Fruit fly (Drosophila melanogaster) whole organism, embryonic: Measurements from ENCODE around the gene Mer.

Experiments used
- CG10267 ChIP-seq: fragments of 200-800 bp; sonication (Bioruptor generic); optimal IDR thresholded peaks from 2 replicates; lab custom pipeline; 2018; ENCODE audit warnings: missing biosample characterization, mild to moderate bottlenecking, missing genetic modification characterization, moderate library complexity
- CG10543 ChIP-seq: fragments of 200-800 bp; sonication (Bioruptor generic); optimal IDR thresholded peaks from 3 replicates; lab custom pipeline; 2017; ENCODE audit warnings: missing biosample characterization, mild to moderate bottlenecking, missing genetic modification characterization, moderate library complexity
- CG11504 ChIP-seq: fragments of 200-800 bp; sonication (Bioruptor generic); optimal IDR thresholded peaks from 3 replicates; lab custom pipeline; 2019; ENCODE audit warnings: missing biosample characterization, mild to moderate bottlenecking, missing genetic modification characterization, moderate library complexity
- CG11723 ChIP-seq: fragments of 200-800 bp; sonication (Bioruptor generic); optimal IDR thresholded peaks from 2 replicates; lab custom pipeline; 2017; ENCODE audit warnings: missing biosample characterization, mild to moderate bottlenecking, missing genetic modification characterization
- CG12236 ChIP-seq: fragments of 200-800 bp; sonication (Bioruptor generic); optimal IDR thresholded peaks from 2 replicates; lab custom pipeline; 2016; ENCODE audit warnings: missing biosample characterization, missing genetic modification characterization
- CG12391 ChIP-seq: fragments of 200-800 bp; sonication (Bioruptor generic); optimal IDR thresholded peaks from 3 replicates; lab custom pipeline; 2018; ENCODE audit warnings: missing biosample characterization, mild to moderate bottlenecking, missing genetic modification characterization, moderate library complexity
- CG12769 ChIP-seq: fragments of 200-800 bp; sonication (Bioruptor generic); optimal IDR thresholded peaks from 2 replicates; lab custom pipeline; 2019; ENCODE audit warnings: missing biosample characterization, mild to moderate bottlenecking, missing genetic modification characterization, moderate library complexity
- CG17361 ChIP-seq: fragments of 200-800 bp; sonication (Bioruptor generic); IDR thresholded peaks from 3 replicates; pipeline ENCODE4 v1.3.6; 2022; ENCODE audit warnings: missing biosample characterization, missing genetic modification characterization
- CG18011 ChIP-seq: fragments of 200-800 bp; sonication (Bioruptor generic); optimal IDR thresholded peaks from 2 replicates; lab custom pipeline; 2017; ENCODE audit warnings: missing biosample characterization, missing genetic modification characterization, mild to moderate bottlenecking, moderate library complexity, missing genotype
- CG31388 ChIP-seq: fragments of 200-800 bp; sonication (Bioruptor generic); optimal IDR thresholded peaks from 2 replicates; lab custom pipeline; 2016; ENCODE audit warnings: missing biosample characterization, missing genetic modification characterization
- CG32767 ChIP-seq: fragments of 200-800 bp; sonication (Bioruptor generic); IDR thresholded peaks from 2 replicates; pipeline ENCODE4 v1.3.6; 2022; ENCODE audit warnings: missing biosample characterization, missing genetic modification characterization
- CG3726 ChIP-seq: fragments of 200-800 bp; sonication (Bioruptor generic); IDR thresholded peaks from 3 replicates; pipeline ENCODE4, ENCODE4 v1.3.6; 2022; ENCODE audit warnings: missing biosample characterization, missing genetic modification characterization
- CG3995 ChIP-seq: fragments of 200-800 bp; sonication (Bioruptor generic); optimal IDR thresholded peaks from 3 replicates; lab custom pipeline; 2016; ENCODE audit warnings: missing biosample characterization, missing genetic modification characterization
- CG5180 ChIP-seq: fragments of 200-800 bp; sonication (Bioruptor generic); optimal IDR thresholded peaks from 3 replicates; lab custom pipeline; 2017; ENCODE audit warnings: missing biosample characterization, missing genetic modification characterization, mild to moderate bottlenecking, moderate library complexity, missing genetic modification reagents
- CG7357 ChIP-seq: fragments of 200-800 bp; sonication (Bioruptor generic); IDR thresholded peaks from 3 replicates; pipeline ENCODE4 v1.3.6; 2022; ENCODE audit warnings: missing biosample characterization, missing genetic modification characterization
- CG7839 ChIP-seq: fragments of 200-800 bp; sonication (Bioruptor generic); optimal IDR thresholded peaks from 3 replicates; lab custom pipeline; 2018; ENCODE audit warnings: missing biosample characterization, mild to moderate bottlenecking, missing genetic modification characterization, moderate library complexity
- CG8944 ChIP-seq: fragments of 200-800 bp; sonication (Bioruptor generic); optimal IDR thresholded peaks from 3 replicates; lab custom pipeline; 2016; ENCODE audit warnings: missing biosample characterization, missing genetic modification characterization
- Deaf1 ChIP-seq: fragments of 200-800 bp; optimal IDR thresholded peaks from 3 replicates; lab custom pipeline; 2019; ENCODE audit warnings: missing biosample characterization, mild to moderate bottlenecking, missing genetic modification characterization, moderate library complexity
- Hmx ChIP-seq: fragments of 200-800 bp; sonication (Bioruptor generic); optimal IDR thresholded peaks from 2 replicates; lab custom pipeline; 2016; ENCODE audit warnings: missing biosample characterization, missing genetic modification characterization
- Hsf ChIP-seq: fragments of 200-800 bp; sonication (Bioruptor generic); optimal IDR thresholded peaks from 3 replicates; lab custom pipeline; 2016; ENCODE audit warnings: missing biosample characterization, missing genetic modification characterization
- Max ChIP-seq: fragments of 200-800 bp; sonication (Bioruptor generic); optimal IDR thresholded peaks from 2 replicates; lab custom pipeline; 2016; ENCODE audit warnings: missing biosample characterization, mild to moderate bottlenecking, missing genetic modification characterization
- Med ChIP-seq: fragments of 200-800 bp; sonication (Bioruptor generic); peaks from one replicate; lab custom pipeline; 2016; ENCODE audit warnings: missing biosample characterization, missing genetic modification characterization, mild to moderate bottlenecking, inconsistent platforms, moderate library complexity
- Pdp1 ChIP-seq, 2 experiments: fragments of 200-800 bp; sonication (Bioruptor generic); optimal IDR thresholded peaks; 3 replicates each; lab custom pipeline; 2016; ENCODE audit warnings: missing biosample characterization in 2 of 2, missing genetic modification characterization in 2 of 2, mild to moderate bottlenecking in 1 of 2, moderate library complexity in 1 of 2
- Ravus ChIP-seq: fragments of 200-800 bp; sonication (Bioruptor generic); IDR thresholded peaks from 2 replicates; pipeline ENCODE4 v1.3.6; 2022; ENCODE audit warnings: missing biosample characterization, missing genetic modification characterization
- Sin3A ChIP-seq: fragments of >200 bp; optimal IDR thresholded peaks from 2 replicates; lab custom pipeline; 2018
- Trl ChIP-seq, 3 experiments: fragments of >200 bp in 2 of 3; fragments of 200-800 bp in 1 of 3; sonication (Bioruptor generic) in 1 of 3; optimal IDR thresholded peaks; 2 replicates in 1 of 3; 3 replicates in 2 of 3; lab custom pipeline; 2016 to 2017; ENCODE audit warnings: missing biosample characterization in 1 of 3, missing genetic modification characterization in 1 of 3
- Vsx1 ChIP-seq: fragments of 200-800 bp; sonication (Bioruptor generic); optimal IDR thresholded peaks from 2 replicates; lab custom pipeline; 2017; ENCODE audit warnings: missing biosample characterization, mild to moderate bottlenecking, missing genetic modification characterization, missing genetic modification reagents
- YL-1 ChIP-seq: fragments of 200-800 bp; sonication (Bioruptor generic); optimal IDR thresholded peaks from 3 replicates; lab custom pipeline; 2017; ENCODE audit warnings: missing biosample characterization, mild to moderate bottlenecking, missing genetic modification characterization
- ac ChIP-seq: fragments of 200-800 bp; sonication (Bioruptor generic); optimal IDR thresholded peaks from 3 replicates; lab custom pipeline; 2017; ENCODE audit warnings: missing biosample characterization, mild to moderate bottlenecking, missing genetic modification characterization
- amos ChIP-seq: fragments of 200-800 bp; sonication (Bioruptor generic); IDR thresholded peaks from 2 replicates; pipeline ENCODE4 v1.3.6; 2022; ENCODE audit warnings: missing biosample characterization, missing genetic modification characterization; ENCODE audit not compliant: partially characterized antibody
- ato ChIP-seq: fragments of 200-800 bp; sonication (Bioruptor generic); IDR thresholded peaks from 2 replicates; pipeline ENCODE4 v1.3.6; 2022; ENCODE audit warnings: missing biosample characterization, missing genetic modification characterization; ENCODE audit not compliant: partially characterized antibody
- bigmax ChIP-seq: fragments of 200-800 bp; sonication (Bioruptor generic); optimal IDR thresholded peaks from 2 replicates; lab custom pipeline; 2018; ENCODE audit warnings: missing biosample characterization, mild to moderate bottlenecking, missing genetic modification characterization
- crol ChIP-seq: fragments of 200-800 bp; sonication (Bioruptor generic); IDR thresholded peaks from 2 replicates; pipeline ENCODE4 v1.3.6; 2022; ENCODE audit warnings: missing biosample characterization, missing genetic modification characterization
- fd96Cb ChIP-seq: fragments of 200-800 bp; sonication (Bioruptor generic); optimal IDR thresholded peaks from 2 replicates; lab custom pipeline; 2018; ENCODE audit warnings: missing biosample characterization, mild to moderate bottlenecking, missing genetic modification characterization, moderate library complexity
- gce ChIP-seq: fragments of 200-800 bp; sonication (Bioruptor generic); IDR thresholded peaks from 3 replicates; pipeline ENCODE4 v1.3.6; 2022; ENCODE audit warnings: missing biosample characterization, missing genetic modification characterization
- grau ChIP-seq: fragments of 200-800 bp; optimal IDR thresholded peaks from 3 replicates; lab custom pipeline; 2019; ENCODE audit warnings: missing biosample characterization, mild to moderate bottlenecking, missing genetic modification characterization, moderate library complexity
- gro ChIP-seq: fragments of 200-800 bp; sonication (Bioruptor generic); optimal IDR thresholded peaks from 2 replicates; lab custom pipeline; 2016; ENCODE audit warnings: missing biosample characterization, missing genetic modification characterization
- jigr1 ChIP-seq: fragments of 200-800 bp; sonication (Bioruptor generic); IDR thresholded peaks from 3 replicates; pipeline ENCODE4 v1.3.6; 2022; ENCODE audit warnings: missing biosample characterization, missing genetic modification characterization
- pfk ChIP-seq: fragments of 200-800 bp; sonication (Bioruptor generic); optimal IDR thresholded peaks from 2 replicates; lab custom pipeline; 2018; ENCODE audit warnings: missing biosample characterization, mild to moderate bottlenecking, missing genetic modification characterization, moderate library complexity
- salm ChIP-seq: fragments of 200-800 bp; sonication (Bioruptor generic); optimal IDR thresholded peaks from 2 replicates; lab custom pipeline; 2018; ENCODE audit warnings: missing biosample characterization, mild to moderate bottlenecking, missing genetic modification characterization
- sim ChIP-seq: fragments of 200-800 bp; sonication (Bioruptor generic); IDR thresholded peaks from 2 replicates; pipeline ENCODE4 v1.3.6; 2022; ENCODE audit warnings: missing biosample characterization, missing genetic modification characterization
- slp2 ChIP-seq: fragments of 200-800 bp; sonication (Bioruptor generic); optimal IDR thresholded peaks from 2 replicates; lab custom pipeline; 2016; ENCODE audit warnings: missing biosample characterization, missing genetic modification characterization
- twi ChIP-seq: fragments of 200-800 bp; optimal IDR thresholded peaks from 2 replicates; lab custom pipeline; 2019; ENCODE audit warnings: missing biosample characterization, mild to moderate bottlenecking, missing genetic modification characterization, moderate library complexity
- vnd ChIP-seq: fragments of 200-800 bp; sonication (Bioruptor generic); IDR thresholded peaks from 3 replicates; pipeline ENCODE4 v1.3.6; 2022; ENCODE audit warnings: missing biosample characterization, missing genetic modification characterization; ENCODE audit not compliant: partially characterized antibody
- wor ChIP-seq: fragments of 200-800 bp; sonication (Bioruptor generic); IDR thresholded peaks from 2 replicates; pipeline ENCODE4 v1.3.6; 2022; ENCODE audit warnings: missing biosample characterization, missing genetic modification characterization

Mer gene

DNA sequence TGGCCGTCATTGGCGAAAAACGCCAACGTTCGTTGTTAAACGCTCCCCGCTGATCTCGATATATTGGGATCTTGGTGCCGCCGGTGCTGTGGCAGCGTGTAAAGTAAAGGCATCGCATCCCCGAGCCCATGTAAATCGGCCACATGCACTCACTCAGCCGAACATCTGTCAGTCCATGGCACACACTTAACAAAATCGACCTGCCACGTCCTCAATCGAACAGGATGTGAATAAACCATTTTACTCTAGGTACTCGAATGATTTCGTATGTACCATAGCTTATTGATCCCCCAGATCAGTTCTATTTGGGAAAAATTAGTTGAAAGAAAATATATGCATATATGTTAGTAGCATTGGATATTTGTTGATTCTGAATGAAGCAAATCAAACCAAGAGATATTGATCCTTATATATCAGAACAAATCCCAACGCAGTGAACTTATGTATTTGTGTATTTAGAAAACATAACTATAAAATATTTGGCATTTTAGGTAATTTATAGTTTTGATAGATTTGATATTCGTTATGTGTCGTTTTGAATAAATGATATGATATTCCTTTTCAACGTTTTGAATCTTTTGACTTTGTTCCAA, 23.1 kb upstream of the Mer start (continued):
- TF ChIP-seq CG11723 (GFP tag; lab: Kevin White, UChicago), result no peak
- no peak for TF ChIP-seq CG12769
- TF ChIP-seq CG7357 (GFP tag; lab: Robert Waterston, UW), result no peak
- TF ChIP-seq YL-1 (GFP tag; lab: Kevin White, UChicago), result no peak
- no peak for TF ChIP-seq ato (GFP tag; lab: Robert Waterston, UW)
- TF ChIP-seq CG18011, result no peak
- no peak for TF ChIP-seq Vsx1 (GFP tag; lab: Kevin White, UChicago)
- TF ChIP-seq CG17361 (GFP tag; lab: Robert Waterston, UW), result peak; percentile 64; the same call in 2 of the 3 replicates
- no peak for TF ChIP-seq CG31388
- TF ChIP-seq CG8944 (GFP tag; lab: Kevin White, UChicago), result no peak
- peak; percentile 92 for TF ChIP-seq twi (tag; lab: Kevin White, UChicago)
- TF ChIP-seq jigr1, result no peak
- TF ChIP-seq slp2 (GFP tag; lab: Kevin White, UChicago), result no peak

DNA sequence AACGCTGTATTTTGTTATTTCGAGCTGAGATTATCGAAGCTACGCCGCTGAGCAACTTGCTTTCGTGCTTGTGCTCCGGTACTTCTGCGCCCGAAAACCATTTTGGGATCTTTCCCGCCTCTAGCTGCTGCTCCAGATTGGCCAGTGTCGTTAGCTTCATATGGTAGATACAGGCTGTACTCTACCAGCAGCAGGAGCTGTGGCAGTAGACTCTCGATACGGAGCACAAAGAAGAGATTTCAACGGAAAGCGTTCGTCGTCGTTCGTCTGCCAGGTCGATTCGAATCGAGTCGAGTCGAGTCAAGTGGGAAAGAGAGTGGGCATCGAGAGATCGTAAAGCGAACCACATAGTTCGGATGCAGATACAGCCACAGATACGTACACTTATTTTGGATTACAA, 21.5 kb upstream of the Mer start:
- no peak for TF ChIP-seq Max (GFP tag; lab: Kevin White, UChicago)
- TF ChIP-seq Deaf1, result peak; percentile 77
- TF ChIP-seq Med (GFP tag; lab: Kevin White, UChicago), result peak; percentile 52
- peak; percentile 39 for TF ChIP-seq CG12769
- no peak for TF ChIP-seq fd96Cb (tag; lab: Kevin White, UChicago)
- peak; percentile 70 for TF ChIP-seq grau
- TF ChIP-seq CG10543 (GFP tag; lab: Kevin White, UChicago), result peak; percentile 12

DNA sequence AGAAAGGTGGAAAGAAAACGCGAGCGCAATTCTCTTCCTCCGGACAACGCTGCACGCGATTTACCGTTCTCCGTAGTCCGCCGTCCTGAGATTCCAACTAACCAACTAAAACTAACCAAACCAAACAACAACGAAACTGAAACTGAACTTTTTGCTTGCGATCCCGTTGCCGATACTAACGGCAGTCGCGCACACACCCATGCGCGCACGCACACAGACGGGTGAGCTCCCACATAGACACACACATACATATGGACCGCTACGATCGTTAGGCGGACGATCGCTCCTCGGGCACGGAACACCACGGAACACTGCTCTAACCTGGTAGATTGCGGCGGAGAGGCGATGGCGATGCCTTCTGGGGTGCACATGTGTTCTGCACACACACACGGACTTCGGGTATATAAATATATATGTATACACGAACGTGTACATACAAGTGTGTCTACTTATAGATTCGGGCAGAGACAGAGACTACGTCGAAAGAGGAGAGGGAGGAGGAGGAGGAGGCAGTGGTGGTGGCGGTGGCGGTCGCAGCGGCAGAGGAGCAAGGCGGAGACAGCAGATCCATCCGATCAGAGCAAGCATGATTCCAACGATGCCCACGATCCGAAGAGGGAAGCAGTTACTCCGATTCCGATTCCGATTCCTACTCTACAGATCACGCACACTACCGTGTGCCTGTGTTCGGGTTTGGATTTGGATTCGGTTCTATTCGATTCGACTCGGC, 19.8 kb upstream of the Mer start, which contains the start of gene meso18E:
meso18E (minus strand) TSS at position 148 of the 730 bp plus-strand sequence.
- TF ChIP-seq CG12236 (GFP tag; lab: Kevin White, UChicago) (no peak), Hmx (no peak), CG32767 (GFP tag; lab: Robert Waterston, UW) (peak; percentile 19; the same call in 1 of the 2 replicates), Ravus (GFP tag; lab: Robert Waterston, UW) (no peak), Hsf (GFP tag; lab: Kevin White, UChicago) (no peak), vnd (no peak), Sin3A (lab: Kevin White, UChicago) (no peak), ato (GFP tag; lab: Robert Waterston, UW) (no peak), CG3995 (GFP tag; lab: Kevin White, UChicago) (no peak), CG10267 (tag; lab: Kevin White, UChicago) (no peak), bigmax (GFP tag; lab: Kevin White, UChicago) (no peak), YL-1 (GFP tag; lab: Kevin White, UChicago) (no peak), CG11504 (tag; lab: Kevin White, UChicago) (no peak), amos (no peak), salm (tag; lab: Kevin White, UChicago) (no peak), Pdp1 (GFP tag; optimal IDR thresholded peaks at IDR 0.05; lab: Kevin White, UChicago) (no peak), pfk (GFP tag; lab: Kevin White, UChicago) (peak; percentile 53), gro (GFP tag; lab: Kevin White, UChicago) (no peak), CG10543 (GFP tag; lab: Kevin White, UChicago) (peak; percentile 69), CG12391 (tag; lab: Kevin White, UChicago) (no peak), ac (no peak), Deaf1 (peak; percentile 95), gce (GFP tag; lab: Robert Waterston, UW) (no peak), Trl (optimal IDR thresholded peaks at IDR 0.05; lab: Kevin White, UChicago) (peak in 1 of 2 experiments; percentile 48), Trl (GFP tag; optimal IDR thresholded peaks at IDR 0.05; lab: Kevin White, UChicago) (no peak), crol (GFP tag; lab: Robert Waterston, UW) (peak; percentile 91), CG3726 (no peak), CG7839 (tag; lab: Kevin White, UChicago) (no peak), sim (no peak), CG5180 (GFP tag; lab: Kevin White, UChicago) (peak; percentile 18), wor (GFP tag; lab: Robert Waterston, UW) (no peak)
